Fruit fly (Drosophila melanogaster) whole organism, embryonic: ENCODE measurements around the gene Pkg21D.

Experiments
- Atf-2 ChIP-seq: fragments of 200-800 bp; sonication (Bioruptor generic); optimal IDR thresholded peaks from 2 replicates; lab custom pipeline; 2016; ENCODE audit warnings: missing biosample characterization, missing genetic modification characterization
- B-H2 ChIP-seq: fragments of 200-800 bp; sonication (Bioruptor generic); optimal IDR thresholded peaks from 2 replicates; lab custom pipeline; 2018; ENCODE audit warnings: missing biosample characterization, mild to moderate bottlenecking, missing genetic modification characterization
- Blimp-1 ChIP-seq: fragments of 200-800 bp; sonication (Bioruptor generic); optimal IDR thresholded peaks from 3 replicates; lab custom pipeline; 2018; ENCODE audit warnings: missing biosample characterization, missing genetic modification characterization, mild to moderate bottlenecking, moderate library complexity, missing genetic modification reagents
- CG14710 ChIP-seq: fragments of 200-800 bp; sonication (Bioruptor generic); optimal IDR thresholded peaks from 3 replicates; lab custom pipeline; 2019; ENCODE audit warnings: missing biosample characterization, mild to moderate bottlenecking, missing genetic modification characterization, moderate library complexity
- CG1603 ChIP-seq: fragments of 200-800 bp; sonication (Bioruptor generic); optimal IDR thresholded peaks from 2 replicates; lab custom pipeline; 2019; ENCODE audit warnings: missing biosample characterization, mild to moderate bottlenecking, missing genetic modification characterization, moderate library complexity
- CG16815 ChIP-seq: fragments of 200-800 bp; sonication (Bioruptor generic); optimal IDR thresholded peaks from 3 replicates; lab custom pipeline; 2017; ENCODE audit warnings: missing biosample characterization, mild to moderate bottlenecking, missing genetic modification characterization
- CG16863 ChIP-seq: fragments of 200-800 bp; sonication (Bioruptor generic); optimal IDR thresholded peaks from 3 replicates; lab custom pipeline; 2016; ENCODE audit warnings: missing biosample characterization, missing genetic modification characterization
- CG1832 ChIP-seq: fragments of 200-800 bp; sonication (Bioruptor generic); optimal IDR thresholded peaks from 2 replicates; lab custom pipeline; 2017; ENCODE audit warnings: missing biosample characterization, mild to moderate bottlenecking, missing genetic modification characterization, inconsistent platforms
- CG18599 ChIP-seq: fragments of 200-800 bp; sonication (Bioruptor generic); optimal IDR thresholded peaks from 3 replicates; lab custom pipeline; 2017; ENCODE audit warnings: missing biosample characterization, missing genetic modification characterization, mild to moderate bottlenecking, moderate library complexity, missing genetic modification reagents
- CG2129 ChIP-seq: fragments of 200-800 bp; sonication (Bioruptor generic); IDR thresholded peaks from 2 replicates; pipeline ENCODE4 v1.3.6; 2022; ENCODE audit warnings: missing biosample characterization, missing genetic modification characterization; ENCODE audit not compliant: partially characterized antibody
- CG3838 ChIP-seq: fragments of 200-800 bp; sonication (Bioruptor generic); optimal IDR thresholded peaks from 3 replicates; lab custom pipeline; 2016; ENCODE audit warnings: missing biosample characterization, missing genetic modification characterization
- CG4707 ChIP-seq: fragments of 200-800 bp; sonication (Bioruptor generic); optimal IDR thresholded peaks from 2 replicates; lab custom pipeline; 2018; ENCODE audit warnings: missing biosample characterization, mild to moderate bottlenecking, missing genetic modification characterization, moderate library complexity
- CG6175 ChIP-seq: fragments of 200-800 bp; sonication (Bioruptor generic); IDR thresholded peaks from 3 replicates; pipeline ENCODE4 v1.3.6; 2022; ENCODE audit warnings: missing biosample characterization, missing genetic modification characterization
- CG7556 ChIP-seq: fragments of 200-800 bp; sonication (Bioruptor generic); optimal IDR thresholded peaks from 2 replicates; lab custom pipeline; 2017; ENCODE audit warnings: missing biosample characterization, mild to moderate bottlenecking, missing genetic modification characterization
- CG7987 ChIP-seq: fragments of 200-800 bp; sonication (Bioruptor generic); optimal IDR thresholded peaks from 2 replicates; lab custom pipeline; 2018; ENCODE audit warnings: missing biosample characterization, mild to moderate bottlenecking, missing genetic modification characterization, moderate library complexity
- CG8924 ChIP-seq: fragments of 200-800 bp; optimal IDR thresholded peaks from 3 replicates; lab custom pipeline; 2019; ENCODE audit warnings: missing biosample characterization, mild to moderate bottlenecking, missing genetic modification characterization, moderate library complexity
- CG9609 ChIP-seq: fragments of 200-800 bp; sonication (Bioruptor generic); optimal IDR thresholded peaks from 3 replicates; lab custom pipeline; 2016; ENCODE audit warnings: missing biosample characterization, missing genetic modification characterization
- CG9817 ChIP-seq: fragments of 200-800 bp; sonication (Bioruptor generic); optimal IDR thresholded peaks from 2 replicates; lab custom pipeline; 2018; ENCODE audit warnings: missing biosample characterization, mild to moderate bottlenecking, missing genetic modification characterization, moderate library complexity
- CG9876 ChIP-seq: fragments of 200-800 bp; sonication (Bioruptor generic); optimal IDR thresholded peaks from 2 replicates; lab custom pipeline; 2016; ENCODE audit warnings: missing biosample characterization, missing genetic modification characterization
- Drgx ChIP-seq: fragments of 200-800 bp; sonication (Bioruptor generic); IDR thresholded peaks from 2 replicates; pipeline ENCODE4 v1.3.6; 2022; ENCODE audit warnings: missing biosample characterization, missing genetic modification characterization
- Eip74EF ChIP-seq, 2 experiments: fragments of 200-800 bp in 1 of 2; fragments of >200 bp in 1 of 2; sonication (Bioruptor generic) in 1 of 2; optimal IDR thresholded peaks; 2 replicates each; lab custom pipeline; 2017 to 2019; ENCODE audit warnings: missing biosample characterization in 2 of 2, missing genetic modification characterization in 2 of 2, mild to moderate bottlenecking in 1 of 2, moderate library complexity in 1 of 2
- Fer2 ChIP-seq: fragments of 200-800 bp; sonication (Bioruptor generic); optimal IDR thresholded peaks from 2 replicates; lab custom pipeline; 2018; ENCODE audit warnings: missing biosample characterization, mild to moderate bottlenecking, missing genetic modification characterization, moderate library complexity
- GATAe ChIP-seq: fragments of 200-800 bp; sonication (Bioruptor generic); conservative IDR thresholded peaks from 2 replicates; pipeline ENCODE4 v1.3.6; 2022; ENCODE audit warnings: missing biosample characterization, missing genetic modification characterization
- HLH4C ChIP-seq: fragments of 200-800 bp; sonication (Bioruptor generic); IDR thresholded peaks from 3 replicates; pipeline ENCODE4 v1.3.6; 2022; ENCODE audit warnings: missing biosample characterization, missing genetic modification characterization; ENCODE audit not compliant: partially characterized antibody
- Hmr ChIP-seq: fragments of 200-800 bp; sonication (Bioruptor generic); optimal IDR thresholded peaks from 3 replicates; lab custom pipeline; 2017; ENCODE audit warnings: mild to moderate bottlenecking, missing biosample characterization, missing genetic modification reagents, missing genetic modification characterization
- Hr3 ChIP-seq: fragments of 200-800 bp; sonication (Bioruptor generic); optimal IDR thresholded peaks from 3 replicates; lab custom pipeline; 2016; ENCODE audit warnings: missing biosample characterization, missing genetic modification characterization
- Mad ChIP-seq: fragments of 200-800 bp; sonication (Bioruptor generic); optimal IDR thresholded peaks from 2 replicates; lab custom pipeline; 2016; ENCODE audit warnings: missing biosample characterization, missing genetic modification characterization
- NK7.1 ChIP-seq: fragments of 200-800 bp; sonication (Bioruptor generic); optimal IDR thresholded peaks from 3 replicates; lab custom pipeline; 2016; ENCODE audit warnings: missing biosample characterization, missing genetic modification characterization
- Optix ChIP-seq: fragments of 200-800 bp; sonication (Bioruptor generic); IDR thresholded peaks from 3 replicates; pipeline ENCODE4 v1.3.6; 2022; ENCODE audit warnings: missing biosample characterization, missing genetic modification characterization
- Sox100B ChIP-seq: fragments of 200-800 bp; sonication (Bioruptor generic); optimal IDR thresholded peaks from 3 replicates; lab custom pipeline; 2018; ENCODE audit warnings: missing biosample characterization, mild to moderate bottlenecking, missing genetic modification characterization
- Tbp ChIP-seq: fragments of >200 bp; optimal IDR thresholded peaks from 2 replicates; lab custom pipeline; 2018; ENCODE audit warnings: missing biosample characterization, missing genetic modification characterization
- Xbp1 ChIP-seq: fragments of 200-800 bp; sonication (Bioruptor generic); optimal IDR thresholded peaks from 3 replicates; lab custom pipeline; 2016; ENCODE audit warnings: missing biosample characterization, mild to moderate bottlenecking, missing genetic modification characterization
- chif ChIP-seq, 2 experiments: fragments of 200-800 bp; sonication (Bioruptor generic); optimal IDR thresholded peaks; 3 replicates each; lab custom pipeline; 2016; ENCODE audit warnings: missing biosample characterization in 2 of 2, missing genetic modification characterization in 2 of 2
- gce ChIP-seq: fragments of 200-800 bp; sonication (Bioruptor generic); IDR thresholded peaks from 3 replicates; pipeline ENCODE4 v1.3.6; 2022; ENCODE audit warnings: missing biosample characterization, missing genetic modification characterization
- gfzf ChIP-seq: fragments of 200-800 bp; sonication (Bioruptor generic); optimal IDR thresholded peaks from 2 replicates; lab custom pipeline; 2016; ENCODE audit warnings: missing biosample characterization, mild to moderate bottlenecking, missing genetic modification characterization, moderate library complexity
- gsb ChIP-seq: fragments of 200-800 bp; sonication (Bioruptor generic); IDR thresholded peaks from 2 replicates; pipeline ENCODE4 v1.3.6; 2022; ENCODE audit warnings: missing biosample characterization, missing genetic modification characterization
- h ChIP-seq: fragments of >200 bp; optimal IDR thresholded peaks from 2 replicates; lab custom pipeline; 2017
- insv ChIP-seq, 2 experiments: fragments of 200-800 bp; sonication (Bioruptor generic); optimal IDR thresholded peaks; 3 replicates each; lab custom pipeline; 2016 to 2018; ENCODE audit warnings: missing biosample characterization in 2 of 2, missing genetic modification characterization in 2 of 2
- knrl ChIP-seq: fragments of 200-800 bp; sonication (Bioruptor generic); IDR thresholded peaks from 3 replicates; pipeline ENCODE4 v1.3.6; 2022; ENCODE audit warnings: missing biosample characterization, missing genetic modification characterization; ENCODE audit not compliant: partially characterized antibody
- nau ChIP-seq: fragments of 200-800 bp; sonication (Bioruptor generic); optimal IDR thresholded peaks from 3 replicates; lab custom pipeline; 2017; ENCODE audit warnings: missing biosample characterization, mild to moderate bottlenecking, missing genetic modification characterization, missing genetic modification reagents
- otp ChIP-seq: fragments of 200-800 bp; sonication (Bioruptor generic); IDR thresholded peaks from 3 replicates; pipeline ENCODE4, ENCODE4 v1.3.6; 2022; ENCODE audit warnings: missing biosample characterization, missing genetic modification characterization
- peb ChIP-seq: fragments of 200-800 bp; sonication (Bioruptor generic); IDR thresholded peaks from 2 replicates; pipeline ENCODE4 v1.3.6; 2022; ENCODE audit warnings: missing biosample characterization, missing genetic modification characterization
- pfk ChIP-seq: fragments of 200-800 bp; sonication (Bioruptor generic); optimal IDR thresholded peaks from 2 replicates; lab custom pipeline; 2018; ENCODE audit warnings: missing biosample characterization, mild to moderate bottlenecking, missing genetic modification characterization, moderate library complexity
- phol ChIP-seq: fragments of 200-800 bp; sonication (Bioruptor generic); optimal IDR thresholded peaks from 3 replicates; lab custom pipeline; 2018; ENCODE audit warnings: missing biosample characterization, mild to moderate bottlenecking, missing genetic modification characterization, moderate library complexity
- prd ChIP-seq, 3 experiments: fragments of >200 bp in 2 of 3; fragments of 200-800 bp in 1 of 3; sonication (Bioruptor generic) in 1 of 3; optimal IDR thresholded peaks in 2 of 3; IDR thresholded peaks in 1 of 3; 2 replicates in 2 of 3; 3 replicates in 1 of 3; pipeline versions ENCODE4 v1.3.6 to Lab custom; 2017 to 2022; ENCODE audit warnings: missing biosample characterization in 1 of 3, missing genetic modification characterization in 1 of 3
- schlank ChIP-seq: fragments of 200-800 bp; sonication (Bioruptor generic); optimal IDR thresholded peaks from 2 replicates; lab custom pipeline; 2018; ENCODE audit warnings: missing biosample characterization, mild to moderate bottlenecking, missing genetic modification characterization
- slbo ChIP-seq: fragments of 200-800 bp; sonication (Bioruptor generic); IDR thresholded peaks from 2 replicates; pipeline ENCODE4 v1.3.6; 2022; ENCODE audit warnings: missing biosample characterization, missing genetic modification characterization
- slp2 ChIP-seq: fragments of 200-800 bp; sonication (Bioruptor generic); optimal IDR thresholded peaks from 2 replicates; lab custom pipeline; 2016; ENCODE audit warnings: missing biosample characterization, missing genetic modification characterization
- tin ChIP-seq: fragments of 200-800 bp; sonication (Bioruptor generic); optimal IDR thresholded peaks from 3 replicates; lab custom pipeline; 2016; ENCODE audit warnings: missing biosample characterization, missing genetic modification characterization
- wek ChIP-seq: fragments of 200-800 bp; sonication (Bioruptor generic); optimal IDR thresholded peaks from 3 replicates; lab custom pipeline; 2018; ENCODE audit warnings: missing biosample characterization, mild to moderate bottlenecking, missing genetic modification characterization, moderate library complexity

Pkg21D gene

dm6 chr2L:837989-838388 lies 47.4 kb upstream of the Pkg21D start (continued):
- TF ChIP-seq Hmr (GFP tag; lab: Kevin White, UChicago) (peak; percentile 1), slp2 (GFP tag; lab: Kevin White, UChicago) (no peak), schlank (no peak), GATAe (GFP tag; lab: Robert Waterston, UW) (no peak), CG6175 (GFP tag; lab: Robert Waterston, UW) (no peak), CG4707 (GFP tag; lab: Kevin White, UChicago) (no peak), Mad (GFP tag; lab: Kevin White, UChicago) (no peak), Blimp-1 (GFP tag; lab: Kevin White, UChicago) (peak; percentile 6), Sox100B (GFP tag; lab: Kevin White, UChicago) (no peak), CG1832 (GFP tag; lab: Kevin White, UChicago) (no peak), phol (tag; lab: Kevin White, UChicago) (no peak), Tbp (GFP tag; lab: Kevin White, UChicago) (no peak), Xbp1 (GFP tag; lab: Kevin White, UChicago) (peak; percentile 73), Drgx (GFP tag; lab: Robert Waterston, UW) (peak; percentile 89), wek (GFP tag; lab: Kevin White, UChicago) (no peak), CG16815 (peak; percentile 39), CG16863 (GFP tag; lab: Kevin White, UChicago) (no peak), NK7.1 (GFP tag; lab: Kevin White, UChicago) (no peak), Hr3 (peak; percentile 32), CG7987 (no peak), chif (GFP tag; optimal IDR thresholded peaks at IDR 0.05; lab: Kevin White, UChicago) (peak; percentile 51 to 54), CG18599 (GFP tag; lab: Kevin White, UChicago) (no peak), knrl (GFP tag; lab: Robert Waterston, UW) (no peak), gfzf (GFP tag; lab: Kevin White, UChicago) (no peak), CG8924 (tag; lab: Kevin White, UChicago) (peak; percentile 37), Atf-2 (GFP tag; lab: Kevin White, UChicago) (peak; percentile 54), CG9817 (peak; percentile 40), tin (GFP tag; lab: Kevin White, UChicago) (peak; percentile 27), CG7556 (GFP tag; lab: Kevin White, UChicago) (no peak), gsb (GFP tag; lab: Robert Waterston, UW) (no peak), CG3838 (no peak), insv (GFP tag; optimal IDR thresholded peaks at IDR 0.05; lab: Kevin White, UChicago) (no peak), CG14710 (no peak), prd (optimal IDR thresholded peaks at IDR 0.05; lab: Kevin White, UChicago) (no peak), prd (GFP tag; IDR thresholded peaks at IDR 0.05; lab: Robert Waterston, UW) (peak; percentile 29; the same call in 1 of the 3 replicates), CG9609 (peak; percentile 35), CG1603 (tag; lab: Kevin White, UChicago) (peak; percentile 80), HLH4C (no peak), Optix (GFP tag; lab: Robert Waterston, UW) (peak; percentile 56; the same call in 1 of the 3 replicates), gce (GFP tag; lab: Robert Waterston, UW) (no peak), CG2129 (GFP tag; lab: Robert Waterston, UW) (no peak), B-H2 (GFP tag; lab: Kevin White, UChicago) (no peak), Eip74EF (GFP tag; optimal IDR thresholded peaks at IDR 0.05; lab: Kevin White, UChicago) (no peak), Fer2 (tag; lab: Kevin White, UChicago) (no peak), peb (GFP tag; lab: Robert Waterston, UW) (0 out of 2 replicates have a peak, but pooled peaks have one; percentile 21), slbo (GFP tag; lab: Robert Waterston, UW) (peak; percentile 74), CG9876 (GFP tag; lab: Kevin White, UChicago) (peak; percentile 54), nau (GFP tag; lab: Kevin White, UChicago) (no peak), otp (GFP tag; lab: Robert Waterston, UW) (peak; percentile 58; the same call in 1 of the 3 replicates), pfk (no peak), h (no peak)
